Fruit fly (Drosophila melanogaster) whole organism, prepupa: Measurements from ENCODE around the gene Mesh1.

Source experiments
- CG10631 ChIP-seq: fragments of 200-800 bp; sonication (Bioruptor generic); optimal IDR thresholded peaks from 2 replicates; lab custom pipeline; 2016; ENCODE audit warnings: missing biosample characterization, missing genetic modification characterization
- CG11294 ChIP-seq: fragments of 200-800 bp; sonication (Bioruptor generic); IDR thresholded peaks from 2 replicates; pipeline ENCODE4 v1.3.6; 2022; ENCODE audit warnings: missing biosample characterization, missing genetic modification characterization
- CG11762 ChIP-seq: fragments of 200-800 bp; sonication (Bioruptor generic); optimal IDR thresholded peaks from 3 replicates; lab custom pipeline; 2016; ENCODE audit warnings: missing biosample characterization, missing genetic modification characterization; ENCODE audit not compliant: insufficient read depth
- CG11902 ChIP-seq: fragments of 200-800 bp; sonication (Bioruptor generic); optimal IDR thresholded peaks from 3 replicates; lab custom pipeline; 2016; ENCODE audit warnings: missing biosample characterization, missing genetic modification characterization
- CG1621 ChIP-seq: fragments of 200-800 bp; sonication (Bioruptor generic); optimal IDR thresholded peaks from 3 replicates; lab custom pipeline; 2018; ENCODE audit warnings: missing biosample characterization, mild to moderate bottlenecking, missing genetic modification characterization
- CG16779 ChIP-seq: fragments of 200-800 bp; sonication (Bioruptor generic); optimal IDR thresholded peaks from 3 replicates; lab custom pipeline; 2017; ENCODE audit warnings: missing biosample characterization, mild to moderate bottlenecking, missing genetic modification characterization
- CG3032 ChIP-seq: fragments of 200-800 bp; optimal IDR thresholded peaks from 2 replicates; lab custom pipeline; 2019; ENCODE audit warnings: missing biosample characterization, mild to moderate bottlenecking, missing genetic modification characterization, moderate library complexity
- CG31627 ChIP-seq: fragments of 200-800 bp; sonication (Bioruptor generic); optimal IDR thresholded peaks from 3 replicates; lab custom pipeline; 2016; ENCODE audit warnings: missing biosample characterization, missing genetic modification characterization
- CG32006 ChIP-seq: fragments of 200-800 bp; sonication (Bioruptor generic); optimal IDR thresholded peaks from 3 replicates; lab custom pipeline; 2017; ENCODE audit warnings: missing biosample characterization, mild to moderate bottlenecking, missing genetic modification characterization
- CG4318 ChIP-seq: fragments of 200-800 bp; sonication (Bioruptor generic); optimal IDR thresholded peaks from 3 replicates; lab custom pipeline; 2017; ENCODE audit warnings: missing biosample characterization, mild to moderate bottlenecking, missing genetic modification characterization
- CG6276 ChIP-seq: fragments of 200-800 bp; sonication (Bioruptor generic); optimal IDR thresholded peaks from 2 replicates; lab custom pipeline; 2017; ENCODE audit warnings: missing biosample characterization, mild to moderate bottlenecking, missing genetic modification characterization
- CG6792 ChIP-seq: fragments of 200-800 bp; sonication (Bioruptor generic); optimal IDR thresholded peaks from 3 replicates; lab custom pipeline; 2016; ENCODE audit warnings: missing biosample characterization, missing genetic modification characterization
- CG6854 ChIP-seq: fragments of 200-800 bp; sonication (Bioruptor generic); optimal IDR thresholded peaks from 2 replicates; lab custom pipeline; 2017; ENCODE audit warnings: missing biosample characterization, mild to moderate bottlenecking, missing genetic modification characterization
- CG8119 ChIP-seq: fragments of 200-800 bp; sonication (Bioruptor generic); IDR thresholded peaks from 3 replicates; pipeline ENCODE4 v1.3.6; 2022; ENCODE audit warnings: missing biosample characterization, missing genetic modification characterization
- CG8632 ChIP-seq: fragments of 200-800 bp; sonication (Bioruptor generic); optimal IDR thresholded peaks from 3 replicates; lab custom pipeline; 2016; ENCODE audit warnings: missing biosample characterization, missing genetic modification characterization
- CG9139 ChIP-seq: fragments of 200-800 bp; sonication (Bioruptor generic); optimal IDR thresholded peaks from 3 replicates; lab custom pipeline; 2017; ENCODE audit warnings: missing biosample characterization, mild to moderate bottlenecking, missing genetic modification characterization
- Eip78C ChIP-seq: fragments of 200-800 bp; sonication (Bioruptor generic); peaks from one replicate; lab custom pipeline; 2016; ENCODE audit warnings: missing biosample characterization, missing genetic modification characterization
- Eip93F ChIP-seq: fragments of 200-800 bp; sonication (Bioruptor generic); optimal IDR thresholded peaks from 2 replicates; lab custom pipeline; 2016; ENCODE audit warnings: missing biosample characterization, mild to moderate bottlenecking, missing genetic modification characterization
- Hr39 ChIP-seq: fragments of 200-800 bp; sonication (Bioruptor generic); optimal IDR thresholded peaks from 2 replicates; lab custom pipeline; 2016; ENCODE audit warnings: missing biosample characterization, missing genetic modification characterization
- Hr4 ChIP-seq: fragments of 200-800 bp; sonication (Bioruptor generic); optimal IDR thresholded peaks from 3 replicates; lab custom pipeline; 2016; ENCODE audit warnings: missing biosample characterization, missing genetic modification characterization
- Lpt ChIP-seq: fragments of 200-800 bp; sonication (Bioruptor generic); optimal IDR thresholded peaks from 3 replicates; lab custom pipeline; 2016; ENCODE audit warnings: missing biosample characterization, missing genetic modification characterization
- Met ChIP-seq: fragments of 200-800 bp; sonication (Bioruptor generic); optimal IDR thresholded peaks from 3 replicates; lab custom pipeline; 2016; ENCODE audit warnings: missing biosample characterization, missing genetic modification characterization
- OdsH ChIP-seq: fragments of 200-800 bp; sonication (Bioruptor generic); optimal IDR thresholded peaks from 3 replicates; lab custom pipeline; 2016; ENCODE audit warnings: missing biosample characterization, missing genetic modification characterization
- Smox ChIP-seq: fragments of 200-800 bp; sonication (Bioruptor generic); optimal IDR thresholded peaks from 3 replicates; lab custom pipeline; 2016; ENCODE audit warnings: missing biosample characterization, missing genetic modification characterization
- Sox102F ChIP-seq: fragments of 200-800 bp; sonication (Bioruptor generic); optimal IDR thresholded peaks from 2 replicates; lab custom pipeline; 2016; ENCODE audit warnings: missing biosample characterization, mild to moderate bottlenecking, missing genetic modification characterization
- Sox15 ChIP-seq: fragments of 200-800 bp; sonication (Bioruptor generic); optimal IDR thresholded peaks from 3 replicates; lab custom pipeline; 2016; ENCODE audit warnings: missing biosample characterization, missing genetic modification characterization
- achi ChIP-seq: fragments of 200-800 bp; sonication (Bioruptor generic); optimal IDR thresholded peaks from 3 replicates; lab custom pipeline; 2016; ENCODE audit warnings: missing biosample characterization, missing genetic modification characterization
- acj6 ChIP-seq: fragments of 200-800 bp; sonication (Bioruptor generic); optimal IDR thresholded peaks from 3 replicates; lab custom pipeline; 2016; ENCODE audit warnings: missing biosample characterization, missing genetic modification characterization
- dsx ChIP-seq: fragments of 200-800 bp; optimal IDR thresholded peaks from 3 replicates; lab custom pipeline; 2019; ENCODE audit warnings: missing biosample characterization, mild to moderate bottlenecking, missing genetic modification characterization, moderate library complexity; ENCODE audit not compliant: poor library complexity, severe bottlenecking
- eg ChIP-seq: fragments of 200-800 bp; sonication (Bioruptor generic); IDR thresholded peaks from 3 replicates; pipeline ENCODE4 v1.3.6; 2022; ENCODE audit warnings: missing biosample characterization, missing genetic modification characterization
- esn ChIP-seq: fragments of 200-800 bp; sonication (Bioruptor generic); optimal IDR thresholded peaks from 2 replicates; lab custom pipeline; 2016; ENCODE audit warnings: missing biosample characterization, mild to moderate bottlenecking, missing genetic modification characterization, moderate library complexity
- fd59A ChIP-seq: fragments of 200-800 bp; sonication (Bioruptor generic); optimal IDR thresholded peaks from 2 replicates; lab custom pipeline; 2017; ENCODE audit warnings: missing biosample characterization, mild to moderate bottlenecking, missing genetic modification characterization, missing genetic modification reagents
- fd85E ChIP-seq: fragments of 200-800 bp; sonication (Bioruptor generic); optimal IDR thresholded peaks from 3 replicates; lab custom pipeline; 2016; ENCODE audit warnings: missing biosample characterization, missing genetic modification characterization
- fkh ChIP-seq: fragments of 200-800 bp; sonication (Bioruptor generic); optimal IDR thresholded peaks from 3 replicates; lab custom pipeline; 2017; ENCODE audit warnings: missing biosample characterization, mild to moderate bottlenecking, missing genetic modification characterization, moderate library complexity
- net ChIP-seq: fragments of 200-800 bp; sonication (Bioruptor generic); optimal IDR thresholded peaks from 3 replicates; lab custom pipeline; 2016; ENCODE audit warnings: missing biosample characterization, missing genetic modification characterization
- pdm3 ChIP-seq: fragments of 200-800 bp; sonication (Bioruptor generic); optimal IDR thresholded peaks from 3 replicates; lab custom pipeline; 2016; ENCODE audit warnings: missing biosample characterization, missing genetic modification characterization
- salr ChIP-seq, 2 experiments: fragments of 200-800 bp; sonication (Bioruptor generic); optimal IDR thresholded peaks; 3 replicates each; lab custom pipeline; 2016 to 2018; ENCODE audit warnings: missing biosample characterization in 2 of 2, missing genetic modification characterization in 2 of 2, mild to moderate bottlenecking in 1 of 2
- spab ChIP-seq: fragments of 200-800 bp; sonication (Bioruptor generic); optimal IDR thresholded peaks from 2 replicates; lab custom pipeline; 2017; ENCODE audit warnings: missing biosample characterization, mild to moderate bottlenecking, missing genetic modification characterization, missing genetic modification reagents
- ss ChIP-seq, 2 experiments: fragments of 200-800 bp; sonication (Bioruptor generic); optimal IDR thresholded peaks; 2 replicates in 1 of 2; 3 replicates in 1 of 2; lab custom pipeline; 2017 to 2018; ENCODE audit warnings: mild to moderate bottlenecking in 2 of 2, missing biosample characterization in 2 of 2, missing genetic modification characterization in 2 of 2, moderate library complexity in 1 of 2
- svp ChIP-seq: fragments of 200-800 bp; sonication (Bioruptor generic); peaks from one replicate; lab custom pipeline; 2016; ENCODE audit warnings: missing biosample characterization, missing genetic modification characterization
- topi ChIP-seq: fragments of 200-800 bp; sonication (Bioruptor generic); optimal IDR thresholded peaks from 3 replicates; lab custom pipeline; 2016; ENCODE audit warnings: missing biosample characterization, missing genetic modification characterization

Mesh1 gene

DNA sequence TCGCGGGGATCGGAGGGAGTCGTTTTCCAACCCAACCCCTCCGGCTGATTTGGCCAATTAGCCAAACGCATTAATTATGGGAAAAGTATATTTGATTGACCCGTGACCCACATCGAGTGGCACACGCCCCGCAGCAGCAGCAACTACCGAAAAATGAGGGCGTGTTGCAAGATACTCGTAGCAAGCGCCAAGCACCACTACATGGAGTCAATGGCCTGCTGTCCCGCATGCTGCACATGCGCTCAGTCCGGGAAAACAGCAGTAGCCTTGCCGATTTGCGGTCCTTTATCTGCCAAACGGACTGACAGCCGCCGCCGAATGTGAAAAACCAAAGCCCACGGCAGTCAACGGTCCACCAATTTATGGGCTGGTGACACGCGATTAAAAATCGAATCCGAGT, 15.0 kb upstream of the Mesh1 start:
- TF ChIP-seq ss (GFP tag; optimal IDR thresholded peaks at IDR 0.05; lab: Kevin White, UChicago) = peak in 1 of 2 experiments; percentile 16
- no peak for TF ChIP-seq net (GFP tag; lab: Kevin White, UChicago)

DNA sequence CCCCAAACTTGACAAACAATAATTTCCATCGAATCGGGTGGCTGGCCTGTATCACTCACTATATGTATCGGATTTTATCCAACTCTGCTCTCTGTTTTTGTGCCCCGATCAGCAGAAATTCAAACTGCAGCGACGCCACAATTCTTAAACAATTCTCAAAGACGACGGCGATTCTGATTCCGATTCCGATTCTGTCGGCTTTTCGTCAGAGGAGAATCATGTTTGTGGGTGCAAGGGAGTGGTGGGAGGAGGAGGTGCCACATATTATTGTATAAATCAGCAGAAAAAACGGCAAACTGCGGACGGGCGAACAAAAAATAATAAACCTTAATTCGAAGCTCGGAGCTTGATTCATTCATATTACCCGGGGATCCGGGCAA, 14.1 kb upstream of the Mesh1 start:
- TF ChIP-seq Eip78C (GFP tag; lab: Kevin White, UChicago) (no peak), CG8119 (GFP tag; lab: Robert Waterston, UW) (no peak), CG9139 (GFP tag; lab: Kevin White, UChicago) (no peak), CG11294 (GFP tag; lab: Robert Waterston, UW) (no peak), Hr39 (GFP tag; lab: Kevin White, UChicago) (no peak)

DNA sequence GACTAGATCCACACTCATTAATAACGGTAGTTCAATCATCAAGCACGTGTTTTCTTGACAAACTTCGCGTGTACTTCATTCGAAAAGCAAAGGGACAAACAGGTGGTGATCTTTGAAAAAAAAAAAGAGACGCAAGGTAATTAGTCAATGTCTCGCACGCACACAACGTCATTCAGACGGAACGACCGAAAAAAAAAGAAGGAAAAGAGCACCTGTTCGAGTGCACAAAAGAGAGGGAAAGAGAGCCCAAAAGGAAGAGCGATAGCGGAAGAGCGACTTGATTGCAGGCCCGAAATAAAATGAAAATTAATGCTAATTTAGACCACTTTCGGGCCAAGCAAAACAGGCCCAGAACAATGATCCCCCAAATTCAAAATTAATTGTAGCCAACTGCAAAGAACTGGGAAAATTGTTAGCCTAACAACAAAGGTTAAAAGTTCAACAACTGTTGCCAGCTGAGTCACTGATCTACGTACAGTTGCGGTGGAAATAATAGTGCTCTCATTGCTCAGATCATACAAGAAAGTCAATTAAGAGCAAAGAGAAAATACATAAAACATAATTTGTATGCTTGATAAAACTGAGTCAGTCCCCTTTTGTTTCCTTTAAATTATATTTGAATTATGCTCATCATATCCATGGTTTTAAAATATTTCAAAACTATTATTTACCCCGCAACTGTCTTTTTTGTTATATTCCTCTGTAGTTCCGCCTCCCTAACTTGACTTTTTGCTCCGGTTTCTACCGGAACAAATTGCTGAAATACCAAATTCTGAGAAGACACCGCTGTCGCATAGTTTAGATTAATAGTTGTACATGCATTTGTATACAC, 13.5 kb upstream of the Mesh1 start:
- peak; percentile 50 for TF ChIP-seq Eip78C (GFP tag; lab: Kevin White, UChicago)
- peak; percentile 81 for TF ChIP-seq svp (GFP tag; lab: Kevin White, UChicago)
- peak; percentile 37 for TF ChIP-seq Hr4 (GFP tag; lab: Kevin White, UChicago)
- peak; percentile 24 for TF ChIP-seq CG32006 (GFP tag; lab: Kevin White, UChicago)
- peak in 1 of 2 experiments; percentile 53 for TF ChIP-seq ss (GFP tag; optimal IDR thresholded peaks at IDR 0.05; lab: Kevin White, UChicago)
- no peak for TF ChIP-seq CG6792 (GFP tag; lab: Kevin White, UChicago)

DNA sequence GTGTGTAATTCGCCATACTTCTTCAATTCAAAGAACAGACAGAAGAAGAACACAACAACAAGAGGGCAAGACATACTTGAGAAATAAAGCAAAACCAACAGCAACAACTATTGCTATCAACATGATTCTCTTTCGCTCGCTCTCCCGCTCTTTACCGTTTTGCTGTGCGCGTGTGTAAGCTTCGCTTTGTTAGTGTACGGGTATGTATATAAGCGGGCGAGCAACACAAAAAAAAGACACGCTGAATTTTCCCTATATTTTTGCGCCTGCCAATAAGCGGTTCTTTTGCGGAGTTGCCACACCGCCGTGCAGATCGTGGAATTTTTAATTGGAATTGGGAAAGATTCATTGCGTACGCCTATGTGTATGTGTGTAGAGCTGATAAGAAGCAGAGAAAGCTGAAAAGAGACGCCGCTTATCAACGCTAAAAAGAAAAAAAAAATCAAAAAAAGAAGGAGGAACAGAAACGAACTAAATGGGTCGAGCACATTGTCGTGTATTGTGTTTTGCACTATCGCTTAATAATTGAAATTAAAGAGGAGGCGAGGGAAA, 12.7 kb upstream of the Mesh1 start:
- TF ChIP-seq CG32006 (GFP tag; lab: Kevin White, UChicago) (peak; percentile 51), Hr39 (GFP tag; lab: Kevin White, UChicago) (no peak), CG4318 (no peak), CG9139 (GFP tag; lab: Kevin White, UChicago) (peak; percentile 79), CG31627 (GFP tag; lab: Kevin White, UChicago) (no peak), spab (GFP tag; lab: Kevin White, UChicago) (peak; percentile 56), CG8632 (GFP tag; lab: Kevin White, UChicago) (no peak), fkh (GFP tag; lab: Kevin White, UChicago) (no peak), CG6854 (no peak), OdsH (GFP tag; lab: Kevin White, UChicago) (no peak), esn (GFP tag; lab: Kevin White, UChicago) (peak; percentile 17), CG6276 (GFP tag; lab: Kevin White, UChicago) (peak; percentile 38), ss (GFP tag; optimal IDR thresholded peaks at IDR 0.05; lab: Kevin White, UChicago) (peak; percentile 46 to 83), Met (GFP tag; lab: Kevin White, UChicago) (peak; percentile 33), Eip78C (GFP tag; lab: Kevin White, UChicago) (peak; percentile 62), CG3032 (tag; lab: Kevin White, UChicago) (peak; percentile 58), pdm3 (GFP tag; lab: Kevin White, UChicago) (peak; percentile 23), fd85E (GFP tag; lab: Kevin White, UChicago) (no peak), fd59A (GFP tag; lab: Kevin White, UChicago) (peak; percentile 37), CG16779 (tag; lab: Kevin White, UChicago) (peak; percentile 65), CG8119 (GFP tag; lab: Robert Waterston, UW) (peak; percentile 47), Eip93F (GFP tag; lab: Kevin White, UChicago) (peak; percentile 31), CG11762 (GFP tag; lab: Kevin White, UChicago) (no peak), salr (GFP tag; optimal IDR thresholded peaks at IDR 0.05; lab: Kevin White, UChicago) (peak in 1 of 2 experiments; percentile 42), achi (GFP tag; lab: Kevin White, UChicago) (peak; percentile 33), net (GFP tag; lab: Kevin White, UChicago) (peak; percentile 9), CG10631 (GFP tag; lab: Kevin White, UChicago) (peak; percentile 15), Sox102F (GFP tag; lab: Kevin White, UChicago) (peak; percentile 10), topi (GFP tag; lab: Kevin White, UChicago) (peak; percentile 25), Sox15 (no peak), Lpt (peak; percentile 40), Smox (peak; percentile 13), CG11294 (GFP tag; lab: Robert Waterston, UW) (0 out of 2 replicates have a peak, but pooled peaks have one; percentile 6), eg (GFP tag; lab: Robert Waterston, UW) (peak; percentile 55), dsx (peak; percentile 65), acj6 (peak; percentile 15), CG11902 (GFP tag; lab: Kevin White, UChicago) (no peak), CG1621 (tag; lab: Kevin White, UChicago) (peak; percentile 66)
